Worm (Caenorhabditis elegans) whole organism, L2 larva: ENCODE results near the gene nstp-1.
A peak's percentile ranks its signal among the peaks of the same experiment; 100 is the strongest.

Source experiments
- C34F6.9 ChIP-seq: fragments of 150-350 bp; optimal IDR thresholded peaks from 2 replicates; lab custom pipeline; 2014; ENCODE audit warnings: missing biosample characterization, missing genetic modification characterization
- F13H6.1 ChIP-seq: sonication (generic microtip); optimal IDR thresholded peaks from 2 replicates; lab custom pipeline; 2016; ENCODE audit warnings: missing genetic modification characterization, missing compliant biosample characterization
- R02D3.7 ChIP-seq: fragments of 150-350 bp; optimal IDR thresholded peaks from 2 replicates; lab custom pipeline; 2014; ENCODE audit warnings: missing biosample characterization, missing genetic modification characterization
- Y55F3AM.14 ChIP-seq: fragments of 200-800 bp; sonication (Bioruptor generic); optimal IDR thresholded peaks from 2 replicates; lab custom pipeline; 2018; ENCODE audit warnings: mild to moderate bottlenecking, missing genetic modification characterization, missing compliant biosample characterization
- ZK546.5 ChIP-seq: sonication (generic microtip); optimal IDR thresholded peaks from 2 replicates; lab custom pipeline; 2017; ENCODE audit warnings: missing biosample characterization, missing genetic modification characterization
- alr-1 ChIP-seq: fragments of 150-350 bp; optimal IDR thresholded peaks from 2 replicates; lab custom pipeline; 2014; ENCODE audit warnings: missing biosample characterization, missing genetic modification characterization
- aly-2 ChIP-seq: fragments of 150-350 bp; optimal IDR thresholded peaks from 2 replicates; lab custom pipeline; 2014; ENCODE audit warnings: missing biosample characterization, missing genetic modification characterization
- ama-1 ChIP-seq: fragments of 150-350 bp; optimal IDR thresholded peaks from 2 replicates; lab custom pipeline; 2018; ENCODE audit warnings: inconsistent platforms
- blmp-1 ChIP-seq: sonication (generic microtip); optimal IDR thresholded peaks from 2 replicates; lab custom pipeline; 2017; ENCODE audit warnings: missing genetic modification characterization, mild to moderate bottlenecking, missing compliant biosample characterization, antibody characterized with exemption, moderate library complexity; ENCODE audit not compliant: insufficient read depth
- ceh-16 ChIP-seq: fragments of 150-350 bp; optimal IDR thresholded peaks from 2 replicates; lab custom pipeline; 2014; ENCODE audit warnings: missing biosample characterization, missing genetic modification characterization
- ceh-82 ChIP-seq: fragments of 150-350 bp; optimal IDR thresholded peaks from 2 replicates; lab custom pipeline; 2014; ENCODE audit warnings: missing biosample characterization, missing genetic modification characterization
- crh-2 ChIP-seq: sonication (generic microtip); optimal IDR thresholded peaks from 2 replicates; lab custom pipeline; 2017; ENCODE audit warnings: missing biosample characterization, missing genetic modification characterization
- dmd-4 ChIP-seq: sonication (generic microtip); optimal IDR thresholded peaks from 2 replicates; lab custom pipeline; 2017; ENCODE audit warnings: missing biosample characterization, missing genetic modification characterization
- egl-27 ChIP-seq: sonication (generic microtip); optimal IDR thresholded peaks from 3 replicates; lab custom pipeline; 2017; ENCODE audit warnings: missing biosample characterization, missing genetic modification reagents, missing genetic modification characterization
- elt-1 ChIP-seq: fragments of 150-350 bp; optimal IDR thresholded peaks from 2 replicates; lab custom pipeline; 2014; ENCODE audit warnings: missing biosample characterization, missing genetic modification characterization
- elt-3 ChIP-seq: sonication (generic microtip); optimal IDR thresholded peaks from 2 replicates; lab custom pipeline; 2017; ENCODE audit warnings: missing biosample characterization, missing genetic modification characterization
- gmeb-1 ChIP-seq: fragments of 150-350 bp; optimal IDR thresholded peaks from 2 replicates; lab custom pipeline; 2014; ENCODE audit warnings: missing biosample characterization, missing genetic modification characterization
- lin-13 ChIP-seq: fragments of 150-350 bp; optimal IDR thresholded peaks from 2 replicates; lab custom pipeline; 2014; ENCODE audit warnings: missing biosample characterization, missing genetic modification reagents, missing genetic modification characterization
- lsy-2 ChIP-seq, 2 experiments: fragments of 150-350 bp in 1 of 2; sonication (generic microtip) in 1 of 2; optimal IDR thresholded peaks; 2 replicates each; lab custom pipeline; 2014 to 2017; ENCODE audit warnings: missing biosample characterization in 2 of 2, missing genetic modification characterization in 2 of 2
- mab-5 ChIP-seq: fragments of 150-350 bp; optimal IDR thresholded peaks from 2 replicates; lab custom pipeline; 2014; ENCODE audit warnings: missing biosample characterization, missing genetic modification characterization
- mdl-1 ChIP-seq, 2 experiments: fragments of 150-350 bp in 1 of 2; sonication (generic microtip) in 1 of 2; optimal IDR thresholded peaks; 2 replicates each; lab custom pipeline; 2017; ENCODE audit warnings: missing biosample characterization in 2 of 2, missing genetic modification characterization in 2 of 2
- nhr-10 ChIP-seq: sonication (generic microtip); optimal IDR thresholded peaks from 2 replicates; lab custom pipeline; 2017; ENCODE audit warnings: missing biosample characterization, missing genetic modification characterization
- nhr-11 ChIP-seq: fragments of 150-350 bp; optimal IDR thresholded peaks from 2 replicates; lab custom pipeline; 2014; ENCODE audit warnings: missing biosample characterization, missing genetic modification characterization
- nhr-12 ChIP-seq: fragments of 150-350 bp; optimal IDR thresholded peaks from 2 replicates; lab custom pipeline; 2014; ENCODE audit warnings: missing biosample characterization, missing genetic modification characterization
- nhr-129 ChIP-seq: fragments of 150-350 bp; optimal IDR thresholded peaks from 2 replicates; lab custom pipeline; 2014; ENCODE audit warnings: missing biosample characterization, missing genetic modification characterization
- nhr-21 ChIP-seq: fragments of 150-350 bp; optimal IDR thresholded peaks from 2 replicates; lab custom pipeline; 2014; ENCODE audit warnings: missing biosample characterization, missing genetic modification characterization
- nhr-23 ChIP-seq: fragments of 150-350 bp; optimal IDR thresholded peaks from 2 replicates; lab custom pipeline; 2014; ENCODE audit warnings: missing biosample characterization, missing genetic modification reagents, missing genetic modification characterization
- nhr-6 ChIP-seq: fragments of 150-350 bp; optimal IDR thresholded peaks from 2 replicates; lab custom pipeline; 2014; ENCODE audit warnings: missing biosample characterization, missing genetic modification characterization
- nhr-77 ChIP-seq: fragments of 150-350 bp; optimal IDR thresholded peaks from 2 replicates; lab custom pipeline; 2014; ENCODE audit warnings: missing biosample characterization, missing genetic modification characterization
- sem-4 ChIP-seq: fragments of 150-350 bp; optimal IDR thresholded peaks from 2 replicates; lab custom pipeline; 2014; ENCODE audit warnings: missing biosample characterization, missing genetic modification reagents, missing genetic modification characterization
- skn-1 ChIP-seq: sonication (generic microtip); optimal IDR thresholded peaks from 2 replicates; lab custom pipeline; 2017; ENCODE audit warnings: missing biosample characterization, missing genetic modification characterization
- sma-3 ChIP-seq: sonication (generic microtip); optimal IDR thresholded peaks from 2 replicates; lab custom pipeline; 2016; ENCODE audit warnings: missing genetic modification reagents, missing genetic modification characterization, missing compliant biosample characterization
- sma-9 ChIP-seq, 2 experiments: fragments of 150-350 bp in 1 of 2; sonication (generic microtip) in 1 of 2; optimal IDR thresholded peaks; 2 replicates each; lab custom pipeline; 2014 to 2016; ENCODE audit warnings: missing genetic modification characterization in 2 of 2, mild to moderate bottlenecking in 1 of 2, missing biosample characterization in 1 of 2, missing compliant biosample characterization in 1 of 2, missing genetic modification reagents in 1 of 2, moderate library complexity in 1 of 2
- snpc-4 ChIP-seq: fragments of 150-350 bp; optimal IDR thresholded peaks from 2 replicates; lab custom pipeline; 2014; ENCODE audit warnings: missing biosample characterization, missing genetic modification characterization
- unc-39 ChIP-seq: fragments of 150-350 bp; optimal IDR thresholded peaks from 2 replicates; lab custom pipeline; 2014; ENCODE audit warnings: missing biosample characterization, missing genetic modification characterization
- unc-55 ChIP-seq: fragments of 150-350 bp; sonication (generic microtip); optimal IDR thresholded peaks from 3 replicates; lab custom pipeline; 2014; ENCODE audit warnings: missing biosample characterization, missing genetic modification reagents, missing genetic modification characterization
- unc-62 ChIP-seq: fragments of 150-350 bp; optimal IDR thresholded peaks from 2 replicates; lab custom pipeline; 2014; ENCODE audit warnings: missing biosample characterization, missing genetic modification reagents, missing genetic modification characterization
- zag-1 ChIP-seq: fragments of 150-350 bp; optimal IDR thresholded peaks from 2 replicates; lab custom pipeline; 2014; ENCODE audit warnings: missing biosample characterization, missing genetic modification characterization
- ztf-1 ChIP-seq: fragments of 200-800 bp; sonication (Bioruptor generic); conservative IDR thresholded peaks from 2 replicates; pipeline ENCODE4 v1.3.6; 2022; ENCODE audit warnings: missing genetic modification characterization, missing compliant biosample characterization
- ztf-11 ChIP-seq: sonication (generic microtip); optimal IDR thresholded peaks from 2 replicates; lab custom pipeline; 2017; ENCODE audit warnings: missing biosample characterization, missing genetic modification characterization
- ztf-4 ChIP-seq: fragments of 150-350 bp; optimal IDR thresholded peaks from 2 replicates; lab custom pipeline; 2014; ENCODE audit warnings: missing biosample characterization, missing genetic modification characterization

Gene nstp-1

DNA sequence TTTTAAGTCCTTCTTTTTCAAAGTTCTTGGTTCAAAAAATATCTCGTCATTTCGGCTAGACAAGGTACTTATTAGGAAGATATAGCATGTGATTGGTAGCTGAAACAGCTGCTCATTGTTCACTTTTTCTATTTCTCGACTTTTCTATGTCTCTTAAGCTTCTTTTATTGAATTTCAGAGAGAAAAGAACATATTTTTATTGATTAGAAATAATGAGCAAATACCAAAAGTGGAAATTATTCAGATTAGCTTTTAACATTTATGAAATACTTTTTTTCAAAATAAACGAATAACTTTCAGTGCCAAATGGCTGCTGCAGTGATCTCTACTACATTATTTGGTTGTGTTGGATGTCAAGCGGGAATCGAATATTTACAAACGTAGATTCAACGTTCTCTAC, at the start of gene nstp-1:
Gene nstp-1, plus strand, starts transcription at position 301 of the 400 bp plus-strand sequence.
- TF ChIP-seq C34F6.9 (tag; lab: Kevin White, UChicago): no peak
- no peak for TF ChIP-seq aly-2 (tag; lab: Kevin White, UChicago)
- TF ChIP-seq nhr-23: no peak
- no peak for TF ChIP-seq snpc-4 (tag; lab: Kevin White, UChicago)
- no peak for TF ChIP-seq blmp-1 (tag; lab: Kevin White, UChicago)
- no peak for TF ChIP-seq ztf-11 (tag; lab: Kevin White, UChicago)
- no peak for TF ChIP-seq gmeb-1
- TF ChIP-seq dmd-4: no peak
- TF ChIP-seq ceh-82 (tag; lab: Kevin White, UChicago): no peak
- TF ChIP-seq nhr-11 (tag; lab: Kevin White, UChicago): no peak
- no peak for TF ChIP-seq zag-1 (tag; lab: Kevin White, UChicago)
- no peak for TF ChIP-seq egl-27 (tag; lab: Kevin White, UChicago)
- no peak for TF ChIP-seq R02D3.7 (tag; lab: Kevin White, UChicago)
- no peak for TF ChIP-seq nhr-10 (tag; lab: Kevin White, UChicago)
- no peak for TF ChIP-seq unc-62 (GFP tag; lab: Kevin White, UChicago)
- no peak for TF ChIP-seq elt-3 (tag; lab: Kevin White, UChicago)
- TF ChIP-seq ceh-16 (tag; lab: Kevin White, UChicago): no peak
- TF ChIP-seq elt-1: no peak
- TF ChIP-seq Y55F3AM.14 (GFP tag; lab: Kevin White, UChicago): no peak
- no peak for TF ChIP-seq ztf-4

DNA sequence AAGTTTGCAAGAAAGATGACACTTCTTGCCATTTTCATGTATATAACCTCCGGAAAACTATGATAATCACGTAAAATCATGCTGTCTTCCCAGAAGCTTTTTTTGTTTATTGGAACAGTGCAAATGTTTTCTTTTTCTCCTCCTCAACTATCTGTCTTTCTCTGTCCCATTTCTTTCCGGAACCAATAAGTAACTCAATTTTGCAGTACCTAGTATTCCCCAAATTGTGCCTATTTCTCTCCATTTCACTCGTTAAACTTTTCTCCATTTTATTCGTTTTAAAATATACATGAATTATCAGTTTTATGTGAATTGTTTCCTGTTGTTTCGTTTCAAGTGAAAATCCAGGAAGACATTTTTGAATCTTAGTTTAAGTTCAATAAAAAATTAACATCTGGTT, 41.2 kb upstream of the nstp-1 start:
- TF ChIP-seq unc-62 (GFP tag; lab: Kevin White, UChicago): no peak

DNA sequence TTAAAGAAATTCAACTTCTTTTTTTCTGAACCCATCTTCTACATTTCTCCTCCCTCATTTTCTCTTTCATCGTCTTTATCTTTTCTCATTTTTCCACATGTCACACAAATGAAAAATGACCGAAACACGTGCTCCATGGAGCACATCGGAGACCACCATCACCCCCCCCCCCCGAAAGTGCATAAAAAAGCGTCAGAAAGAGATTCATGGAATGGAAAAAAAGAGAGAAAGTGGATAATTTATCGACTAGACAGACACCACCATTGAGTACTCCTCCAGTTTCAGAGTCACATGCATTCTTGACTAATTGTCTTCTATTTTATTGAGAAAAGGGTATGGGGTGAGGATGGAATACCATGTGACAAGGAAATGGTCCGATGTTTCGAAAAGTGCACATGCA, 37.5 kb upstream of the nstp-1 start:
- TF ChIP-seq R02D3.7 (tag; lab: Kevin White, UChicago): no peak
- peak; percentile 65 for TF ChIP-seq F13H6.1
- TF ChIP-seq zag-1 (tag; lab: Kevin White, UChicago): peak; percentile 13
- TF ChIP-seq sem-4 (tag; lab: Kevin White, UChicago): peak; percentile 78
- no peak for TF ChIP-seq ceh-82 (tag; lab: Kevin White, UChicago)
- TF ChIP-seq sma-9 (GFP tag; optimal IDR thresholded peaks at IDR 0.05; lab: Kevin White, UChicago): peak; percentile 49
- no peak for TF ChIP-seq sma-9 (tag; optimal IDR thresholded peaks at IDR 0.05; lab: Kevin White, UChicago)
- TF ChIP-seq nhr-129 (tag; lab: Kevin White, UChicago): peak; percentile 62
- TF ChIP-seq nhr-12: no peak
- peak; percentile 67 for TF ChIP-seq crh-2 (tag; lab: Kevin White, UChicago)
- peak; percentile 76 for TF ChIP-seq C34F6.9 (tag; lab: Kevin White, UChicago)
- TF ChIP-seq mab-5 (tag; lab: Kevin White, UChicago): peak; percentile 85
- peak; percentile 18 to 71 for TF ChIP-seq mdl-1 (tag; optimal IDR thresholded peaks at IDR 0.05; lab: Kevin White, UChicago)
- TF ChIP-seq lsy-2 (tag; optimal IDR thresholded peaks at IDR 0.05; lab: Kevin White, UChicago): peak in 1 of 2 experiments; percentile 68
- no peak for TF ChIP-seq skn-1 (tag; lab: Kevin White, UChicago)
- no peak for TF ChIP-seq nhr-10 (tag; lab: Kevin White, UChicago)

DNA sequence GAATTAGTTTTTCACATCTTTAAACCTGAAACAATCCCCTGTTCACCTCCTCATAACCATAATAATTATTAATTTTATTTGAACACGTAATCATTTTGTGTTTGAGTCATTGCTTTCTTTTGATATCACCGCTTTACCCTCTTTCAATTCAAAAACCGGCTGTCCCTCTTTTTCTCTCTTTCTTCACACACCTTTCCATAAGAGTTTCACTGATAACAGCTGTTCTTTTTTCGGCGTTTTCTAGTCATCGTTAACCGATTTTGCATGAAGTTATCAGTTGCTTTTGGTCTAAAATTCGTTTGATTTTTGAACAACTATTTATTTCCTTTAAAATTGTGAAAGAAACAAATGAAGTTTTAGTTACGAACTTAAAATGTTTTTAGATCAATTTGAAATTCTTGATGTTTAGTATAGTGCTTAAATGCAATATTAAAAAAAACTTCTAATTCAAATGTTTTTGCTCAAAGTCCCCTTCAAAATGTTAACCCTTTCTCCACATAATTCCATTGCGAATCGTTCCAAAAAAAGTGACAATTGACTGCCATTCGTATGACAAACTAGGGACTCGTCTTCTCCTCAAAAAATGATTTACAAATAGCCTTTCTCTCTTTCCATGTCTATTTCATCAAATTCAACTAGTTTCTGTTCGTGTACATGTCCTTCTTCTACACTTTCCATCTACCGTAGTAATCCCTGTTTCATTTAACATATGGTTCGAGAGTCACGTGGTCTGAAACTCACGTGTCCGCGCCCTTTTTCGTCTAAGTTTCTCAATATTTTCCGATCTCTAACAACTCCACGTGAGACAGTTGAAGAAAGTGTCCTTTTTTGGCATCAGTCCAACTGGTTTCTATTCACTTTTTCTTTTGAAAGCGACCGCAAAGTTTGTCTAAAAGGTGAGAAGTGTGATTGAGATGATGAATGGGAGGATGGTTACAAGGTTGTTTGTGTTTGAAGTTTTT, 35.3 kb upstream of the nstp-1 start:
- no peak for TF ChIP-seq ztf-11 (tag; lab: Kevin White, UChicago)
- no peak for TF ChIP-seq nhr-77 (tag; lab: Kevin White, UChicago)
- TF ChIP-seq ZK546.5 (tag; lab: Kevin White, UChicago): no peak
- TF ChIP-seq unc-55 (GFP tag; lab: Kevin White, UChicago): no peak
- TF ChIP-seq sem-4 (tag; lab: Kevin White, UChicago): no peak
- no peak for TF ChIP-seq unc-62 (GFP tag; lab: Kevin White, UChicago)
- TF ChIP-seq mdl-1 (tag; optimal IDR thresholded peaks at IDR 0.05; lab: Kevin White, UChicago): peak; percentile 57 to 89
- no peak for TF ChIP-seq nhr-10 (tag; lab: Kevin White, UChicago)
- no peak for TF ChIP-seq dmd-4
- no peak for TF ChIP-seq skn-1 (tag; lab: Kevin White, UChicago)
- TF ChIP-seq snpc-4 (tag; lab: Kevin White, UChicago): no peak
- no peak for TF ChIP-seq Y55F3AM.14 (GFP tag; lab: Kevin White, UChicago)
- TF ChIP-seq nhr-21 (tag; lab: Kevin White, UChicago): peak; percentile 65
- peak; percentile 95 for TF ChIP-seq blmp-1 (tag; lab: Kevin White, UChicago)
- no peak for TF ChIP-seq egl-27 (tag; lab: Kevin White, UChicago)
- peak; percentile 74 for TF ChIP-seq sma-3 (GFP tag; lab: Kevin White, UChicago)
- TF ChIP-seq alr-1 (tag; lab: Kevin White, UChicago): no peak
- TF ChIP-seq ama-1 (lab: Kevin White, UChicago): peak; percentile 35
- TF ChIP-seq C34F6.9 (tag; lab: Kevin White, UChicago): peak; percentile 85
- TF ChIP-seq crh-2 (tag; lab: Kevin White, UChicago): peak; percentile 92
- TF ChIP-seq lsy-2 (tag; optimal IDR thresholded peaks at IDR 0.05; lab: Kevin White, UChicago): peak in 1 of 2 experiments; percentile 75
- no peak for TF ChIP-seq ceh-82 (tag; lab: Kevin White, UChicago)
- TF ChIP-seq nhr-11 (tag; lab: Kevin White, UChicago): no peak
- TF ChIP-seq nhr-23: no peak
- no peak for TF ChIP-seq elt-1
- TF ChIP-seq lin-13 (GFP tag; lab: Kevin White, UChicago): no peak
- TF ChIP-seq ztf-1 (GFP tag; lab: Robert Waterston, UW): no peak
- TF ChIP-seq mab-5 (tag; lab: Kevin White, UChicago): no peak
- TF ChIP-seq nhr-6: peak; percentile 86
- TF ChIP-seq gmeb-1: peak; percentile 84
- no peak for TF ChIP-seq unc-39
